Fruit fly (Drosophila melanogaster): ENCODE results near the gene CG43731.

CG43731 gene

dm6 chr2L:19089385-19089784 is 12.5 kb upstream of the CG43731 start:
- no peak for TF ChIP-seq CTCF (optimal IDR thresholded peaks at IDR 0.05)
- TF ChIP-seq CG8478 (optimal IDR thresholded peaks at IDR 0.05), result no peak

dm6 chr2L:19093868-19094267 is 8.0 kb upstream of the CG43731 start:
- TF ChIP-seq CG8478 (optimal IDR thresholded peaks at IDR 0.05), result no peak
- TF ChIP-seq CTCF (optimal IDR thresholded peaks at IDR 0.05), result no peak

dm6 chr2L:19096361-19096760 is 5.5 kb upstream of the CG43731 start:
- TF ChIP-seq CG8478 (optimal IDR thresholded peaks at IDR 0.05) (no peak), CTCF (optimal IDR thresholded peaks at IDR 0.05) (no peak)

dm6 chr2L:19097374-19097773 is 4.5 kb upstream of the CG43731 start:
- no peak for TF ChIP-seq CG8478 (optimal IDR thresholded peaks at IDR 0.05)
- TF ChIP-seq CTCF (optimal IDR thresholded peaks at IDR 0.05), result no peak

DNA sequence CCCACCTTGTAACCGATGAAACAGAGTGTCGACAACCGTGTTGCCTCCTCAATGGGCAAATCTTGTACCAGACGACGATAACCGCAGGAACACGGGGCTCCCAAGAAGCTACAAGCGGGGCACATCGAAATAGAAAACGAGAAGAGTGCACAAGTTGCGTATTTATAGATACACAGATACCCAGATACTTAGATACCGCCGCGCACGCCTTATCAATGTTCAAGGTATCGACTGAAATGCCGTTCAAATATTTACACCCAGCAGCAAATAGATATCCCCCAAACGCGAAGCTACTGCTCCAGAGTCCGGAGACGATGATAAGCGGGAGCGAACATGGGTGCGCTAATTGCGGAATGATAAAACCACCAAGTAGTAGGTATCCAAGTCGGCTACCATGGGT is 3.2 kb upstream of the CG43731 start:
- no peak for TF ChIP-seq CG8478 (optimal IDR thresholded peaks at IDR 0.05)

- no peak for TF ChIP-seq CTCF (optimal IDR thresholded peaks at IDR 0.05)
- TF ChIP-seq CG8478 (optimal IDR thresholded peaks at IDR 0.05), result no peak
Observed at dm6 chr2L:19103176-19103921, 1.5 kb downstream of the CG43731 start.

DNA sequence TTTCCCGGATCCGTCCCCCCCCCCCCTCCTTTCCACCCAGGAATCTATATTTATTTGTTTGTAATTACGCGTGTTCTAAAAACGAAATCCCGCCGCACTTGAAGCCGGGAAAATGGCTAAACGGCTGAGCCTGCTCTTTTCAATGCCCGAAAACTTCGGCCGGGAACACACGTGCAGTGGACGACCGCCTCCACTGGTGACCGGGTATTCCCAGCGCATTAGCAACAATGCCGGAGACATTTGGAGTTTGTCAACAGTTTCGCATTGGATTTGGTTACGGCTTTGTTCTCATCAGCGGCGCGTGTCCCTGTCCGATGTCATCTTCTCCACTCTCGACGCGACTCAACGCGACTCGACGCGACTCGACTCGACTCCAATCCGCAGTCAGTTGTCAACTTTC is 2.5 kb downstream of the CG43731 start:
- TF ChIP-seq CTCF (optimal IDR thresholded peaks at IDR 0.05) (no peak), CG8478 (optimal IDR thresholded peaks at IDR 0.05) (no peak)

DNA sequence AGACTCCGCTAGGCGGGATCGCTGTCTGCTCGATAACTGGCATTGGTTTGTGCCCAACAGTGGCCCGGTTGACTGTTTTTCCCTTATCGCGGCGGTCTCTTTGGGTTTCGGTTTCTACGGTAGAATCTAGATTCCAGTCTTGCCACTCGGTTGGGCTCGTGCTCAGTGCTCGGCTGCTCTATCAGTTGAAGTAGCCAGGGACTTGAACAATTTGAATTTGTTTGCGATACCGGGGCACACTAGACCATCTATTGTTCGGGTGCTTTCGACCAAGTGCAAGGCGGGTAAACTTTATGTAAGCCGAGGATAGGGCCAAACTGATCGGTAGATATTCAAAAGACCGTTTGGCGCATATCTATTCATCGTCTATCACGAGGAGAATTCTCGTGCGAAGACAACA is 4.4 kb downstream of the CG43731 start:
- TF ChIP-seq CTCF (optimal IDR thresholded peaks at IDR 0.05) (no peak), CG8478 (optimal IDR thresholded peaks at IDR 0.05) (no peak)

- no peak for TF ChIP-seq CG8478 (optimal IDR thresholded peaks at IDR 0.05)
- TF ChIP-seq CTCF (optimal IDR thresholded peaks at IDR 0.05), result no peak
Observed at dm6 chr2L:19108377-19108876, 6.6 kb downstream of the CG43731 start, which contains the start of gene Lim3. TSS of gene Lim3 (minus strand) at chr2L:19108427.

DNA sequence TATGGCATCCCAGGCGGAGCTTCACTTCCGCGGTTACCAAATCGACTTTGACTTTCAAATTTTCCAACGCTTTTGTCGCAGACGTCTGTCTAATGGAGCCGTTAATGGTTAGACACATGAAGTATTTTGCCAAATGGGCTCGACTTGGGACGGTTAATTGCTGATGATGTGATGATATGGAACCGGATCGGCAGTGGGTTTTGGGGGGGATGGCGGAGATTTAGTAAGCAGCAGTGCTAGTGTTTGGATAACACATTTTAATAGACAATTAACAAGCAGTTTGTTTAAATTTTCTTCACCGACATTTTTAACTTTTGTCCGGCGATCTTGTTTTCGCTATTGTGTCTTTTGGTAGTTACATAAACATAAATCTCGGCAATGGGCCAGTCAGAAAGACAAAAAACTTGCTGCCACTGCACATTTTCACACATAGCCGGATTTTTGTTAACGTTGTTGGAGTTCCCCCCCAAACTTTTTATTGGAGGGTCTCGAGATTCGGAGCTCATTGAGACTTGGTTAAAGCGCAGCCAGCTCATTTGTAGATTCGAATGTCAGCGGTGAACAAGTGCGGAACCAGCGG is 7.9 kb downstream of the CG43731 start, which contains the start of gene amd:
Gene amd, plus strand, starts transcription at position 530 of the 580 bp plus-strand sequence.
- TF ChIP-seq CTCF (optimal IDR thresholded peaks at IDR 0.05) (no peak), CG8478 (optimal IDR thresholded peaks at IDR 0.05) (no peak)

DNA sequence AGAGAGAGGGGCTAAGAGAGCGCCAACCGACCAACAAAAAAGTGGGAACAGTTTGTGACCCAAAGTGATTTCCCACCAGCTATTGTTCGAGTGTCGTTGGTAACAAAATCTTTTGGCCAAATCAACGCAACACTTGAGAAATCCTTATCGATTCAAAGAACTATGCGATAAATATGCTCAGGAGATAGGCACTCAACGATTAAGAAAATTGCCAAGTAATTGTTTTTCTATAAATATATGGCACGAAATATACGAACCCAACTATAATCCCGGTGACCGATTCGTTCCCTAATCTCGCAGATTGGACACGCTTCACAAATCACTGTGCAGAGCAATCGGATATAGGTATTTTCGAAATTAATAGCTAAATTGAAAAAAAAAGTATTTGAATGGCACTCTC is 9.3 kb downstream of the CG43731 start:
- TF ChIP-seq CG8478 (optimal IDR thresholded peaks at IDR 0.05), result no peak
- TF ChIP-seq CTCF (optimal IDR thresholded peaks at IDR 0.05), result no peak

dm6 chr2L:19111729-19112128 is 9.9 kb downstream of the CG43731 start:
- no peak for TF ChIP-seq CTCF (optimal IDR thresholded peaks at IDR 0.05)

dm6 chr2L:19112200-19112599 is 10.4 kb downstream of the CG43731 start:
- no peak for TF ChIP-seq CTCF (optimal IDR thresholded peaks at IDR 0.05)
- TF ChIP-seq CG8478 (optimal IDR thresholded peaks at IDR 0.05), result no peak

DNA sequence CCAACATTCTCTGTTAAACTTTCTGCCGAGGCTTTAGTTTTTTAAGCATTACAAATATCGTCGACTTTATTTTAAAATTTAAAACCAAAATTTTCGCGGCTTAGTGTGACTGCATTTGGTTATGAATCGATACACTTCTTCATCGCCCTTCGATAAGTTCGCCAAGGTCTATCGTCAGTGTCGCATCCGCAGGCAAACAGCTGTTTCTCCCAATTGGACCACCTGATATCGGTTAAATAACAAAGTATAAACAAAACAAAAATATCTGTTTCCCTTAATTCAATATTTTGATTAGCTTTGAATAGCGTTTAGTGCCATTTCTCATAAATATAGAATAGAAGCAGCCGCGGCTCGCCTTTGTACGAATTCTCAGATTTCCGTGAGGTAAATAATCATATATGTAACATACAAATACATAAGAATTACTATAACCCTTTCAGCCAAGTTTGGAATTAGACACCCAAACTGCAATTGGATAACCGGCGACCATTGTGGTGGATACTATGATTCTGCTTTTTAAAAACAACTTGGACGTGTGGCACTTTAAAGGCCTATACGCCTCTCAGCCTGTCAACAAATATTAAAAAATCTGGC is 12.4 kb downstream of the CG43731 start, which contains the start of gene CG10561:
Gene CG10561, plus strand, starts transcription at position 219 of the 594 bp plus-strand sequence.
- no peak for TF ChIP-seq CTCF (optimal IDR thresholded peaks at IDR 0.05)
- TF ChIP-seq CG8478 (optimal IDR thresholded peaks at IDR 0.05), result no peak

DNA sequence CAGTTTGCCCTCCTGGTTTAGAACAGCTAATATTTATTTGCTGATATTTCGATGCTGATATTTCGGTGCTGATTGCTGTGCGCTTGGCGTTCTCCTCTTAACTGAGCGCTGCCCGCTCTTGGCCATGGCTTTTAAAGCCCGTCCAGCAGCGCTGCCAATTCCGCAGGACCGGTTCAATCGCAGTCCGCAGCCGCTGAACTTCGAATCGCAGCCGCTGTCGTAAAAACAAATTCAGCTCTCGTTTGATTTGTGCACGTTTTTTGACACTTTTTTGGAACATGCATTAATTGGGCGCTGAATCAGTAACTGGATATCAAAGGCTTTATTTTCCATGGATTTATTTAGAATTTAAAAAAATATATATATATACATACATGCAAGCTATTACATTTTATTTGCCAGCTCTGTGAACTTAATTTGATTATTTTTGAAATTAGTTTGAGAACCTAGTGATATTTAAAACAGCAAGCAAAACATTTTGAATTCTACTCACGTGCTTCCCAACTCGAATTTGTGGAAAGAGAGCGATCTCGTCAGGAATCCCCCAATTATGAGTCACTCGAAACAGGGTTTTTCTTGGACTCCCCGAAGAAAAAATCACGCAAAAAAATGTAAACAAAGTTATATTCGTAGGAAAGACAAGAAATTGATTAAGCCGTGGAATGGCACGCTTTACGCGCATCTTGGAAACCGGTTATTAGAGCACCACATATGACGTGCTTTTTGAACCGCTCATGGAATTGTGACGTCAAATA is 18.5 kb downstream of the CG43731 start, which contains the start of gene Ddc:
Gene Ddc, minus strand, starts transcription at position 111 of the 755 bp plus-strand sequence.
- no peak for TF ChIP-seq CTCF (optimal IDR thresholded peaks at IDR 0.05)
- TF ChIP-seq CG8478 (optimal IDR thresholded peaks at IDR 0.05), result no peak
